Fruit fly (Drosophila melanogaster) whole organism, embryonic: ENCODE results near the gene CG9706.
A peak's percentile ranks its signal among the peaks of the same experiment; 100 is the strongest.

Source experiments
- ATbp ChIP-seq: fragments of 200-800 bp; sonication (Bioruptor generic); optimal IDR thresholded peaks from 2 replicates; lab custom pipeline; 2017; ENCODE audit warnings: missing biosample characterization, mild to moderate bottlenecking, missing genetic modification characterization, missing genetic modification reagents
- Adf1 ChIP-seq: fragments of 200-800 bp; sonication (Bioruptor generic); IDR thresholded peaks from 2 replicates; pipeline ENCODE4 v1.3.6; 2022; ENCODE audit warnings: missing biosample characterization, missing genetic modification characterization
- Awh ChIP-seq: fragments of 200-800 bp; sonication (Bioruptor generic); IDR thresholded peaks from 2 replicates; pipeline ENCODE4, ENCODE4 v1.3.6; 2022; ENCODE audit warnings: missing biosample characterization, missing genetic modification characterization
- BEAF-32 ChIP-seq: fragments of 200-800 bp; sonication (Bioruptor generic); optimal IDR thresholded peaks from 3 replicates; lab custom pipeline; 2017; ENCODE audit warnings: missing biosample characterization, missing genetic modification characterization, mild to moderate bottlenecking, moderate library complexity, missing genetic modification reagents
- Bgb ChIP-seq: fragments of 200-800 bp; sonication (Bioruptor generic); IDR thresholded peaks from 2 replicates; pipeline ENCODE4 v1.3.6; 2022; ENCODE audit warnings: missing biosample characterization, missing genetic modification characterization; ENCODE audit not compliant: partially characterized antibody
- BtbVII ChIP-seq: fragments of 200-800 bp; sonication (Bioruptor generic); optimal IDR thresholded peaks from 3 replicates; lab custom pipeline; 2017; ENCODE audit warnings: missing biosample characterization, mild to moderate bottlenecking, missing genetic modification characterization
- CG10565 ChIP-seq: fragments of 200-800 bp; sonication (Bioruptor generic); optimal IDR thresholded peaks from 3 replicates; lab custom pipeline; 2016; ENCODE audit warnings: missing biosample characterization, mild to moderate bottlenecking, missing genetic modification characterization
- CG12104 ChIP-seq: fragments of 200-800 bp; sonication (Bioruptor generic); optimal IDR thresholded peaks from 3 replicates; lab custom pipeline; 2016; ENCODE audit warnings: missing biosample characterization, missing genetic modification characterization
- CG12769 ChIP-seq: fragments of 200-800 bp; sonication (Bioruptor generic); optimal IDR thresholded peaks from 2 replicates; lab custom pipeline; 2019; ENCODE audit warnings: missing biosample characterization, mild to moderate bottlenecking, missing genetic modification characterization, moderate library complexity
- CG14014 ChIP-seq: fragments of 200-800 bp; sonication (Bioruptor generic); IDR thresholded peaks from 2 replicates; pipeline ENCODE4 v1.3.6; 2022; ENCODE audit warnings: missing biosample characterization, missing genetic modification characterization
- CG14441 ChIP-seq: fragments of 200-800 bp; sonication (Bioruptor generic); IDR thresholded peaks from 2 replicates; pipeline ENCODE4 v1.3.6; 2022; ENCODE audit warnings: missing biosample characterization, missing genetic modification characterization
- CG1602 ChIP-seq: fragments of 200-800 bp; sonication (Bioruptor generic); optimal IDR thresholded peaks from 3 replicates; lab custom pipeline; 2016; ENCODE audit warnings: missing biosample characterization, missing genetic modification characterization
- CG16815 ChIP-seq: fragments of 200-800 bp; sonication (Bioruptor generic); optimal IDR thresholded peaks from 3 replicates; lab custom pipeline; 2017; ENCODE audit warnings: missing biosample characterization, mild to moderate bottlenecking, missing genetic modification characterization
- CG2875 ChIP-seq: fragments of 200-800 bp; sonication (Bioruptor generic); optimal IDR thresholded peaks from 2 replicates; lab custom pipeline; 2017; ENCODE audit warnings: missing biosample characterization, mild to moderate bottlenecking, missing genetic modification characterization, missing genetic modification reagents
- CG34224 ChIP-seq: fragments of 200-800 bp; sonication (Bioruptor generic); IDR thresholded peaks from 3 replicates; pipeline ENCODE4 v1.3.6; 2022; ENCODE audit warnings: missing biosample characterization, missing genetic modification characterization; ENCODE audit not compliant: partially characterized antibody
- CG3726 ChIP-seq: fragments of 200-800 bp; sonication (Bioruptor generic); IDR thresholded peaks from 3 replicates; pipeline ENCODE4, ENCODE4 v1.3.6; 2022; ENCODE audit warnings: missing biosample characterization, missing genetic modification characterization
- CG43689 ChIP-seq: fragments of 200-800 bp; sonication (Bioruptor generic); IDR thresholded peaks from 2 replicates; pipeline ENCODE4 v1.3.6; 2022; ENCODE audit warnings: missing biosample characterization, missing genetic modification characterization
- CG4854 ChIP-seq: fragments of 200-800 bp; sonication (Bioruptor generic); optimal IDR thresholded peaks from 2 replicates; lab custom pipeline; 2016; ENCODE audit warnings: missing biosample characterization, missing genetic modification characterization, inconsistent platforms
- CG5180 ChIP-seq: fragments of 200-800 bp; sonication (Bioruptor generic); optimal IDR thresholded peaks from 3 replicates; lab custom pipeline; 2017; ENCODE audit warnings: missing biosample characterization, missing genetic modification characterization, mild to moderate bottlenecking, moderate library complexity, missing genetic modification reagents
- CG8478 ChIP-seq: fragments of >200 bp; optimal IDR thresholded peaks from 2 replicates; lab custom pipeline; 2018
- CTCF ChIP-seq: fragments of 200-800 bp; sonication (Bioruptor generic); optimal IDR thresholded peaks from 2 replicates; lab custom pipeline; 2017; ENCODE audit warnings: missing biosample characterization, mild to moderate bottlenecking, missing genetic modification characterization, moderate library complexity
- Deaf1 ChIP-seq: fragments of 200-800 bp; optimal IDR thresholded peaks from 3 replicates; lab custom pipeline; 2019; ENCODE audit warnings: missing biosample characterization, mild to moderate bottlenecking, missing genetic modification characterization, moderate library complexity
- Drgx ChIP-seq: fragments of 200-800 bp; sonication (Bioruptor generic); IDR thresholded peaks from 2 replicates; pipeline ENCODE4 v1.3.6; 2022; ENCODE audit warnings: missing biosample characterization, missing genetic modification characterization
- E2f2 ChIP-seq: fragments of 200-800 bp; sonication (Bioruptor generic); IDR thresholded peaks from 2 replicates; pipeline ENCODE4 v1.3.6; 2022; ENCODE audit warnings: missing biosample characterization, missing genetic modification characterization
- ERR ChIP-seq: fragments of 200-800 bp; sonication (Bioruptor generic); optimal IDR thresholded peaks from 2 replicates; lab custom pipeline; 2016; ENCODE audit warnings: missing biosample characterization, missing genetic modification characterization
- Fer2 ChIP-seq: fragments of 200-800 bp; sonication (Bioruptor generic); optimal IDR thresholded peaks from 2 replicates; lab custom pipeline; 2018; ENCODE audit warnings: missing biosample characterization, mild to moderate bottlenecking, missing genetic modification characterization, moderate library complexity
- Hmr ChIP-seq: fragments of 200-800 bp; sonication (Bioruptor generic); optimal IDR thresholded peaks from 3 replicates; lab custom pipeline; 2017; ENCODE audit warnings: mild to moderate bottlenecking, missing biosample characterization, missing genetic modification reagents, missing genetic modification characterization
- Hr3 ChIP-seq: fragments of 200-800 bp; sonication (Bioruptor generic); optimal IDR thresholded peaks from 3 replicates; lab custom pipeline; 2016; ENCODE audit warnings: missing biosample characterization, missing genetic modification characterization
- MTF-1 ChIP-seq: fragments of 200-800 bp; sonication (Bioruptor generic); optimal IDR thresholded peaks from 2 replicates; lab custom pipeline; 2018; ENCODE audit warnings: missing biosample characterization, mild to moderate bottlenecking, missing genetic modification characterization, borderline replicate concordance
- Max ChIP-seq: fragments of 200-800 bp; sonication (Bioruptor generic); optimal IDR thresholded peaks from 2 replicates; lab custom pipeline; 2016; ENCODE audit warnings: missing biosample characterization, mild to moderate bottlenecking, missing genetic modification characterization
- Med ChIP-seq: fragments of 200-800 bp; sonication (Bioruptor generic); peaks from one replicate; lab custom pipeline; 2016; ENCODE audit warnings: missing biosample characterization, missing genetic modification characterization, mild to moderate bottlenecking, inconsistent platforms, moderate library complexity
- Mrtf ChIP-seq: fragments of 200-800 bp; sonication (Bioruptor generic); IDR thresholded peaks from 3 replicates; pipeline ENCODE4 v1.3.6; 2022; ENCODE audit warnings: missing biosample characterization, missing genetic modification characterization
- NFAT ChIP-seq: fragments of 200-800 bp; sonication (Bioruptor generic); IDR thresholded peaks from 2 replicates; pipeline ENCODE4 v1.3.6; 2022; ENCODE audit warnings: missing biosample characterization, missing genetic modification characterization
- Neu2 ChIP-seq: fragments of 200-800 bp; sonication (Bioruptor generic); optimal IDR thresholded peaks from 3 replicates; lab custom pipeline; 2016; ENCODE audit warnings: missing biosample characterization, missing genetic modification characterization, borderline replicate concordance
- NfI ChIP-seq: fragments of 200-800 bp; sonication (Bioruptor generic); optimal IDR thresholded peaks from 3 replicates; lab custom pipeline; 2018; ENCODE audit warnings: missing biosample characterization, mild to moderate bottlenecking, missing genetic modification characterization, moderate library complexity
- Oli ChIP-seq: fragments of 200-800 bp; sonication (Bioruptor generic); optimal IDR thresholded peaks from 2 replicates; lab custom pipeline; 2018; ENCODE audit warnings: missing biosample characterization, mild to moderate bottlenecking, missing genetic modification characterization, moderate library complexity
- Pdp1 ChIP-seq, 2 experiments: fragments of 200-800 bp; sonication (Bioruptor generic); optimal IDR thresholded peaks; 3 replicates each; lab custom pipeline; 2016; ENCODE audit warnings: missing biosample characterization in 2 of 2, missing genetic modification characterization in 2 of 2, mild to moderate bottlenecking in 1 of 2, moderate library complexity in 1 of 2
- Rfx ChIP-seq: fragments of 200-800 bp; sonication (Bioruptor generic); IDR thresholded peaks from 2 replicates; pipeline ENCODE4 v1.3.6; 2022; ENCODE audit warnings: missing biosample characterization, missing genetic modification characterization
- Xrp1 ChIP-seq: fragments of 200-800 bp; sonication (Bioruptor generic); IDR thresholded peaks from 2 replicates; pipeline ENCODE4 v1.3.6; 2022; ENCODE audit warnings: missing biosample characterization, missing genetic modification characterization
- ara ChIP-seq: fragments of 200-800 bp; sonication (Bioruptor generic); IDR thresholded peaks from 2 replicates; pipeline ENCODE4 v1.3.6; 2022; ENCODE audit warnings: missing biosample characterization, missing genetic modification characterization
- chm ChIP-seq: fragments of 200-800 bp; sonication (Bioruptor generic); IDR thresholded peaks from 2 replicates; pipeline ENCODE4 v1.3.6; 2022; ENCODE audit warnings: missing biosample characterization, missing genetic modification characterization
- ci ChIP-seq: fragments of 200-800 bp; sonication (Bioruptor generic); IDR thresholded peaks from 3 replicates; pipeline ENCODE4 v1.3.6; 2022; ENCODE audit warnings: missing biosample characterization, missing genetic modification characterization
- exex ChIP-seq: fragments of 200-800 bp; sonication (Bioruptor generic); optimal IDR thresholded peaks from 4 replicates; lab custom pipeline; 2018; ENCODE audit warnings: missing biosample characterization, mild to moderate bottlenecking, missing genetic modification characterization, moderate library complexity
- gt ChIP-seq: fragments of 200-800 bp; sonication (Bioruptor generic); IDR thresholded peaks from 2 replicates; pipeline ENCODE4 v1.3.6; 2022; ENCODE audit warnings: missing biosample characterization, missing genetic modification characterization
- ken ChIP-seq: fragments of 200-800 bp; sonication (Bioruptor generic); IDR thresholded peaks from 3 replicates; pipeline ENCODE4 v1.3.6; 2022; ENCODE audit warnings: missing biosample characterization, missing genetic modification characterization
- lab ChIP-seq: fragments of 200-800 bp; sonication (Bioruptor generic); optimal IDR thresholded peaks from 3 replicates; lab custom pipeline; 2017; ENCODE audit warnings: missing biosample characterization, missing genetic modification characterization, mild to moderate bottlenecking, moderate library complexity, missing genetic modification reagents
- lbe ChIP-seq: fragments of 200-800 bp; sonication (Bioruptor generic); optimal IDR thresholded peaks from 2 replicates; lab custom pipeline; 2016; ENCODE audit warnings: missing biosample characterization, mild to moderate bottlenecking, missing genetic modification characterization
- nom ChIP-seq: fragments of 200-800 bp; sonication (Bioruptor generic); optimal IDR thresholded peaks from 2 replicates; lab custom pipeline; 2017; ENCODE audit warnings: missing biosample characterization, missing genetic modification characterization, mild to moderate bottlenecking, moderate library complexity, missing genetic modification reagents
- row ChIP-seq: fragments of 200-800 bp; sonication (Bioruptor generic); IDR thresholded peaks from 3 replicates; pipeline ENCODE4 v1.3.6; 2022; ENCODE audit warnings: missing biosample characterization, missing genetic modification characterization
- sens ChIP-seq: fragments of 200-800 bp; sonication (Bioruptor generic); peaks from one replicate; lab custom pipeline; 2016; ENCODE audit warnings: missing biosample characterization, missing genetic modification characterization
- sisA ChIP-seq: fragments of 200-800 bp; sonication (Bioruptor generic); IDR thresholded peaks from 2 replicates; pipeline ENCODE4 v1.3.6; 2022; ENCODE audit warnings: missing biosample characterization, missing genetic modification characterization
- slbo ChIP-seq: fragments of 200-800 bp; sonication (Bioruptor generic); IDR thresholded peaks from 2 replicates; pipeline ENCODE4 v1.3.6; 2022; ENCODE audit warnings: missing biosample characterization, missing genetic modification characterization

The CG9706 gene

DNA sequence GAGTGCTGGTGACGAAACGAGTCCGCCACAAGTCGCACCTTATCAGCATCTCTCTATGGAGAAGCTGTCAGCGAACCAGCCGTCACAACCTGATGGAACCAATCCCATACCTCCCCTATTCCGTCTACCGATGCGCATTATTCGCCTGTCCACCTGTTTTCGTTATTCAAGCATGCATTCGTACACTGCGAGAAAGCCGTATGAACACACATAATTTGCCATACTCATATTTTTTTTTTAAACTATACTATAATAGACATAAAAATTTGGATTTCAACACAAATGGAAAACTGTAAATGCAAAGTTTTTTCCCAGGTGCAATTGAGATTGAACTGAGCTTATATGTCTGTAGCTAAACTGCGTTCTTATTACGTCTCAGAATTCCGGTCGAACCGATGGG is 13.8 kb downstream of the CG9706 start (continued):
- peak; percentile 14 for TF ChIP-seq NfI
- peak; percentile 64; the same call in 1 of the 2 replicates for TF ChIP-seq Drgx (GFP tag; lab: Robert Waterston, UW)
- no peak for TF ChIP-seq Deaf1 (tag; lab: Kevin White, UChicago)
- TF ChIP-seq CG12104 (GFP tag; lab: Kevin White, UChicago), result no peak
- peak; percentile 29; the same call in 1 of the 2 replicates for TF ChIP-seq slbo (GFP tag; lab: Robert Waterston, UW)
- no peak for TF ChIP-seq ATbp (GFP tag; lab: Kevin White, UChicago)
- TF ChIP-seq CG8478, result no peak
- TF ChIP-seq CTCF (GFP tag; lab: Kevin White, UChicago), result no peak
- TF ChIP-seq nom, result peak; percentile 40
- no peak for TF ChIP-seq NFAT (GFP tag; lab: Robert Waterston, UW)
- TF ChIP-seq CG10565 (GFP tag; lab: Kevin White, UChicago), result no peak
- 0 out of 3 replicates have a peak, but pooled peaks have one; percentile 35 for TF ChIP-seq row (GFP tag; lab: Robert Waterston, UW)
- TF ChIP-seq CG34224, result no peak
- TF ChIP-seq CG3726 (GFP tag; lab: Robert Waterston, UW), result no peak
- peak; percentile 63 for TF ChIP-seq lbe
- TF ChIP-seq Bgb (GFP tag; lab: Robert Waterston, UW), result no peak
- no peak for TF ChIP-seq Fer2 (tag; lab: Kevin White, UChicago)
- TF ChIP-seq CG43689 (GFP tag; lab: Robert Waterston, UW), result no peak
- peak; percentile 76 for TF ChIP-seq Med (GFP tag; lab: Kevin White, UChicago)
- TF ChIP-seq CG5180 (GFP tag; lab: Kevin White, UChicago), result peak; percentile 35
- no peak for TF ChIP-seq Max (GFP tag; lab: Kevin White, UChicago)
- TF ChIP-seq BEAF-32 (GFP tag; lab: Kevin White, UChicago), result no peak
- TF ChIP-seq sisA (GFP tag; lab: Robert Waterston, UW), result no peak
- TF ChIP-seq exex, result no peak

DNA sequence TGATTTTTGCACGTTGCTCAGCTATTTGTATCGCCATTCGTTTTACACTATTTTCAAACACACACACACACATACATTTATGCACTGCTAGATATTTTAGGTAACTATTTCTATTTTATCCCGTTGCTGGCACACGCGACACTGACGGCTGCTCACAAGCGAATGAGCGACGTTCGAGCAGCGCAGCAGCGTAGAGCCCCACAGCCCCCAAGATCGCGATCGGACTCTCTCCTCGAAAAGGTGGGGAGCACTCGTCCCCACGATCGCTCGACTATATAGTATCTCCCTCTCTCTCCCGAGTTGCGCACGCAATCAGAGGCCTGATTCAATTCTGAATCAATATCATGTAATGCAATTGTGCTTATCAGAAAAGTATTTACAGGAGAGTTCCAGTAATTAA is 17.2 kb downstream of the CG9706 start:
- TF ChIP-seq CG2875 (GFP tag; lab: Kevin White, UChicago) (no peak), Oli (tag; lab: Kevin White, UChicago) (no peak), gt (GFP tag; lab: Robert Waterston, UW) (no peak), Hmr (GFP tag; lab: Kevin White, UChicago) (peak; percentile 16), Mrtf (GFP tag; lab: Robert Waterston, UW) (0 out of 3 replicates have a peak, but pooled peaks have one; percentile 18), CG14441 (GFP tag; lab: Robert Waterston, UW) (peak; percentile 29; the same call in 1 of the 2 replicates), Adf1 (peak; percentile 41; the same call in 1 of the 2 replicates), Rfx (peak; percentile 35; the same call in 1 of the 2 replicates), CG16815 (GFP tag; lab: Kevin White, UChicago) (no peak), ken (GFP tag; lab: Robert Waterston, UW) (0 out of 3 replicates have a peak, but pooled peaks have one; percentile 11), Med (GFP tag; lab: Kevin White, UChicago) (peak; percentile 74), sens (GFP tag; lab: Kevin White, UChicago) (peak; percentile 49), chm (GFP tag; lab: Robert Waterston, UW) (peak; percentile 59), BtbVII (GFP tag; lab: Kevin White, UChicago) (peak; percentile 19), ci (GFP tag; lab: Robert Waterston, UW) (peak; percentile 51; the same call in 1 of the 3 replicates), ERR (GFP tag; lab: Kevin White, UChicago) (peak; percentile 30), ara (GFP tag; lab: Robert Waterston, UW) (0 out of 2 replicates have a peak, but pooled peaks have one; percentile 8), lab (GFP tag; lab: Kevin White, UChicago) (peak; percentile 56), Awh (peak; percentile 33; the same call in 1 of the 2 replicates), Neu2 (GFP tag; lab: Kevin White, UChicago) (no peak), CG12769 (tag; lab: Kevin White, UChicago) (peak; percentile 79), Hr3 (GFP tag; lab: Kevin White, UChicago) (no peak), CG1602 (no peak), MTF-1 (peak; percentile 39), E2f2 (GFP tag; lab: Robert Waterston, UW) (no peak), CG4854 (no peak), Pdp1 (GFP tag; optimal IDR thresholded peaks at IDR 0.05; lab: Kevin White, UChicago) (peak in 1 of 2 experiments; percentile 60), Xrp1 (GFP tag; lab: Robert Waterston, UW) (no peak), CG14014 (no peak)
